Worm (Caenorhabditis elegans) whole organism, L2 larva: ENCODE measurements around the gene hpr-9.

ENCODE experiments used
- C34F6.9 ChIP-seq: fragments of 150-350 bp; optimal IDR thresholded peaks from 2 replicates; lab custom pipeline; 2014; ENCODE audit warnings: missing biosample characterization, missing genetic modification characterization
- F13H6.1 ChIP-seq: sonication (generic microtip); optimal IDR thresholded peaks from 2 replicates; lab custom pipeline; 2016; ENCODE audit warnings: missing genetic modification characterization, missing compliant biosample characterization
- R02D3.7 ChIP-seq: fragments of 150-350 bp; optimal IDR thresholded peaks from 2 replicates; lab custom pipeline; 2014; ENCODE audit warnings: missing biosample characterization, missing genetic modification characterization
- Y55F3AM.14 ChIP-seq: fragments of 200-800 bp; sonication (Bioruptor generic); optimal IDR thresholded peaks from 2 replicates; lab custom pipeline; 2018; ENCODE audit warnings: mild to moderate bottlenecking, missing genetic modification characterization, missing compliant biosample characterization
- alr-1 ChIP-seq: fragments of 150-350 bp; optimal IDR thresholded peaks from 2 replicates; lab custom pipeline; 2014; ENCODE audit warnings: missing biosample characterization, missing genetic modification characterization
- aly-2 ChIP-seq: fragments of 150-350 bp; optimal IDR thresholded peaks from 2 replicates; lab custom pipeline; 2014; ENCODE audit warnings: missing biosample characterization, missing genetic modification characterization
- ama-1 ChIP-seq: fragments of 150-350 bp; optimal IDR thresholded peaks from 2 replicates; lab custom pipeline; 2018; ENCODE audit warnings: inconsistent platforms
- blmp-1 ChIP-seq: sonication (generic microtip); optimal IDR thresholded peaks from 2 replicates; lab custom pipeline; 2017; ENCODE audit warnings: missing genetic modification characterization, mild to moderate bottlenecking, missing compliant biosample characterization, antibody characterized with exemption, moderate library complexity; ENCODE audit not compliant: insufficient read depth
- ceh-16 ChIP-seq: fragments of 150-350 bp; optimal IDR thresholded peaks from 2 replicates; lab custom pipeline; 2014; ENCODE audit warnings: missing biosample characterization, missing genetic modification characterization
- ceh-82 ChIP-seq: fragments of 150-350 bp; optimal IDR thresholded peaks from 2 replicates; lab custom pipeline; 2014; ENCODE audit warnings: missing biosample characterization, missing genetic modification characterization
- crh-2 ChIP-seq: sonication (generic microtip); optimal IDR thresholded peaks from 2 replicates; lab custom pipeline; 2017; ENCODE audit warnings: missing biosample characterization, missing genetic modification characterization
- dmd-4 ChIP-seq: sonication (generic microtip); optimal IDR thresholded peaks from 2 replicates; lab custom pipeline; 2017; ENCODE audit warnings: missing biosample characterization, missing genetic modification characterization
- egl-27 ChIP-seq: sonication (generic microtip); optimal IDR thresholded peaks from 3 replicates; lab custom pipeline; 2017; ENCODE audit warnings: missing biosample characterization, missing genetic modification reagents, missing genetic modification characterization
- elt-1 ChIP-seq: fragments of 150-350 bp; optimal IDR thresholded peaks from 2 replicates; lab custom pipeline; 2014; ENCODE audit warnings: missing biosample characterization, missing genetic modification characterization
- elt-3 ChIP-seq: sonication (generic microtip); optimal IDR thresholded peaks from 2 replicates; lab custom pipeline; 2017; ENCODE audit warnings: missing biosample characterization, missing genetic modification characterization
- fos-1 ChIP-seq: fragments of 150-350 bp; optimal IDR thresholded peaks from 2 replicates; lab custom pipeline; 2014; ENCODE audit warnings: missing biosample characterization, missing genetic modification characterization
- gmeb-1 ChIP-seq: fragments of 150-350 bp; optimal IDR thresholded peaks from 2 replicates; lab custom pipeline; 2014; ENCODE audit warnings: missing biosample characterization, missing genetic modification characterization
- lin-11 ChIP-seq: fragments of 150-350 bp; sonication (generic microtip); optimal IDR thresholded peaks from 2 replicates; lab custom pipeline; 2014; ENCODE audit warnings: missing biosample characterization, missing genetic modification characterization, inconsistent platforms, mixed read lengths
- lin-13 ChIP-seq: fragments of 150-350 bp; optimal IDR thresholded peaks from 2 replicates; lab custom pipeline; 2014; ENCODE audit warnings: missing biosample characterization, missing genetic modification reagents, missing genetic modification characterization
- lsy-2 ChIP-seq, 2 experiments: fragments of 150-350 bp in 1 of 2; sonication (generic microtip) in 1 of 2; optimal IDR thresholded peaks; 2 replicates each; lab custom pipeline; 2014 to 2017; ENCODE audit warnings: missing biosample characterization in 2 of 2, missing genetic modification characterization in 2 of 2
- mab-5 ChIP-seq: fragments of 150-350 bp; optimal IDR thresholded peaks from 2 replicates; lab custom pipeline; 2014; ENCODE audit warnings: missing biosample characterization, missing genetic modification characterization
- mbf-1 ChIP-seq: sonication (generic microtip); optimal IDR thresholded peaks from 2 replicates; lab custom pipeline; 2017; ENCODE audit warnings: missing biosample characterization, missing genetic modification characterization
- nhr-10 ChIP-seq: sonication (generic microtip); optimal IDR thresholded peaks from 2 replicates; lab custom pipeline; 2017; ENCODE audit warnings: missing biosample characterization, missing genetic modification characterization
- nhr-11 ChIP-seq: fragments of 150-350 bp; optimal IDR thresholded peaks from 2 replicates; lab custom pipeline; 2014; ENCODE audit warnings: missing biosample characterization, missing genetic modification characterization
- nhr-12 ChIP-seq: fragments of 150-350 bp; optimal IDR thresholded peaks from 2 replicates; lab custom pipeline; 2014; ENCODE audit warnings: missing biosample characterization, missing genetic modification characterization
- nhr-129 ChIP-seq: fragments of 150-350 bp; optimal IDR thresholded peaks from 2 replicates; lab custom pipeline; 2014; ENCODE audit warnings: missing biosample characterization, missing genetic modification characterization
- nhr-23 ChIP-seq: fragments of 150-350 bp; optimal IDR thresholded peaks from 2 replicates; lab custom pipeline; 2014; ENCODE audit warnings: missing biosample characterization, missing genetic modification reagents, missing genetic modification characterization
- nhr-237 ChIP-seq: fragments of 150-350 bp; optimal IDR thresholded peaks from 2 replicates; lab custom pipeline; 2014; ENCODE audit warnings: missing biosample characterization, missing genetic modification characterization
- nhr-6 ChIP-seq: fragments of 150-350 bp; optimal IDR thresholded peaks from 2 replicates; lab custom pipeline; 2014; ENCODE audit warnings: missing biosample characterization, missing genetic modification characterization
- nhr-77 ChIP-seq: fragments of 150-350 bp; optimal IDR thresholded peaks from 2 replicates; lab custom pipeline; 2014; ENCODE audit warnings: missing biosample characterization, missing genetic modification characterization
- peb-1 ChIP-seq: fragments of 150-350 bp; optimal IDR thresholded peaks from 2 replicates; lab custom pipeline; 2014; ENCODE audit warnings: missing biosample characterization, missing genetic modification characterization
- sem-4 ChIP-seq: fragments of 150-350 bp; optimal IDR thresholded peaks from 2 replicates; lab custom pipeline; 2014; ENCODE audit warnings: missing biosample characterization, missing genetic modification reagents, missing genetic modification characterization
- sma-9 ChIP-seq, 2 experiments: fragments of 150-350 bp in 1 of 2; sonication (generic microtip) in 1 of 2; optimal IDR thresholded peaks; 2 replicates each; lab custom pipeline; 2014 to 2016; ENCODE audit warnings: missing genetic modification characterization in 2 of 2, mild to moderate bottlenecking in 1 of 2, missing biosample characterization in 1 of 2, missing compliant biosample characterization in 1 of 2, missing genetic modification reagents in 1 of 2, moderate library complexity in 1 of 2
- snpc-4 ChIP-seq: fragments of 150-350 bp; optimal IDR thresholded peaks from 2 replicates; lab custom pipeline; 2014; ENCODE audit warnings: missing biosample characterization, missing genetic modification characterization
- unc-55 ChIP-seq: fragments of 150-350 bp; sonication (generic microtip); optimal IDR thresholded peaks from 3 replicates; lab custom pipeline; 2014; ENCODE audit warnings: missing biosample characterization, missing genetic modification reagents, missing genetic modification characterization
- unc-62 ChIP-seq: fragments of 150-350 bp; optimal IDR thresholded peaks from 2 replicates; lab custom pipeline; 2014; ENCODE audit warnings: missing biosample characterization, missing genetic modification reagents, missing genetic modification characterization
- zag-1 ChIP-seq: fragments of 150-350 bp; optimal IDR thresholded peaks from 2 replicates; lab custom pipeline; 2014; ENCODE audit warnings: missing biosample characterization, missing genetic modification characterization
- ztf-1 ChIP-seq: fragments of 200-800 bp; sonication (Bioruptor generic); conservative IDR thresholded peaks from 2 replicates; pipeline ENCODE4 v1.3.6; 2022; ENCODE audit warnings: missing genetic modification characterization, missing compliant biosample characterization
- ztf-4 ChIP-seq: fragments of 150-350 bp; optimal IDR thresholded peaks from 2 replicates; lab custom pipeline; 2014; ENCODE audit warnings: missing biosample characterization, missing genetic modification characterization

hpr-9 gene

ce11 chrIII:10634576-10634975, 13.2 kb downstream of the hpr-9 start:
- no peak for TF ChIP-seq elt-1 (tag; lab: Kevin White, UChicago)
- peak; percentile 17 for TF ChIP-seq zag-1
- peak; percentile 57 for TF ChIP-seq Y55F3AM.14 (GFP tag; lab: Kevin White, UChicago)
- TF ChIP-seq fos-1 (tag; lab: Kevin White, UChicago) = peak; percentile 32
- no peak for TF ChIP-seq snpc-4 (tag; lab: Kevin White, UChicago)

- peak; percentile 41 for TF ChIP-seq sma-9 (GFP tag; optimal IDR thresholded peaks at IDR 0.05; lab: Kevin White, UChicago)
- no peak for TF ChIP-seq sma-9 (tag; optimal IDR thresholded peaks at IDR 0.05; lab: Kevin White, UChicago)
- peak; percentile 44 for TF ChIP-seq blmp-1 (tag; lab: Kevin White, UChicago)
- no peak for TF ChIP-seq elt-3 (tag; lab: Kevin White, UChicago)
- no peak for TF ChIP-seq peb-1 (tag; lab: Kevin White, UChicago)
- no peak for TF ChIP-seq lsy-2 (tag; optimal IDR thresholded peaks at IDR 0.05; lab: Kevin White, UChicago)
- no peak for TF ChIP-seq nhr-6
- TF ChIP-seq gmeb-1 (tag; lab: Kevin White, UChicago) = no peak
- TF ChIP-seq ama-1 = no peak
- TF ChIP-seq R02D3.7 = no peak
- no peak for TF ChIP-seq nhr-23
- peak; percentile 32 for TF ChIP-seq egl-27
- TF ChIP-seq mab-5 (tag; lab: Kevin White, UChicago) = no peak
- no peak for TF ChIP-seq ceh-82 (tag; lab: Kevin White, UChicago)
- no peak for TF ChIP-seq aly-2
- no peak for TF ChIP-seq sem-4 (tag; lab: Kevin White, UChicago)
- TF ChIP-seq fos-1 (tag; lab: Kevin White, UChicago) = peak; percentile 33
- TF ChIP-seq lin-11 (tag; lab: Kevin White, UChicago) = no peak
- TF ChIP-seq nhr-12 (tag; lab: Kevin White, UChicago) = no peak
- peak; percentile 82 for TF ChIP-seq F13H6.1
- peak; percentile 32 for TF ChIP-seq nhr-129 (tag; lab: Kevin White, UChicago)
- no peak for TF ChIP-seq ztf-4 (tag; lab: Kevin White, UChicago)
- no peak for TF ChIP-seq ceh-16
- no peak for TF ChIP-seq snpc-4 (tag; lab: Kevin White, UChicago)
- TF ChIP-seq nhr-77 (tag; lab: Kevin White, UChicago) = no peak
- no peak for TF ChIP-seq C34F6.9 (tag; lab: Kevin White, UChicago)
- TF ChIP-seq unc-55 (GFP tag; lab: Kevin White, UChicago) = no peak
- no peak for TF ChIP-seq ztf-1 (GFP tag; lab: Robert Waterston, UW)
- no peak for TF ChIP-seq nhr-11 (tag; lab: Kevin White, UChicago)
- no peak for TF ChIP-seq lin-13 (GFP tag; lab: Kevin White, UChicago)
Observed at ce11 chrIII:10636493-10637031, 15.2 kb downstream of the hpr-9 start.

- no peak for TF ChIP-seq ceh-82 (tag; lab: Kevin White, UChicago)
- TF ChIP-seq sem-4 (tag; lab: Kevin White, UChicago) = no peak
- no peak for TF ChIP-seq mbf-1 (tag; lab: Kevin White, UChicago)
- no peak for TF ChIP-seq crh-2 (tag; lab: Kevin White, UChicago)
- TF ChIP-seq nhr-237 (tag; lab: Kevin White, UChicago) = no peak
- TF ChIP-seq dmd-4 (tag; lab: Kevin White, UChicago) = no peak
- no peak for TF ChIP-seq unc-62 (GFP tag; lab: Kevin White, UChicago)
- TF ChIP-seq Y55F3AM.14 (GFP tag; lab: Kevin White, UChicago) = no peak
- TF ChIP-seq aly-2 = no peak
- TF ChIP-seq alr-1 (tag; lab: Kevin White, UChicago) = no peak
- TF ChIP-seq nhr-12 (tag; lab: Kevin White, UChicago) = no peak
- TF ChIP-seq lin-13 (GFP tag; lab: Kevin White, UChicago) = no peak
- no peak for TF ChIP-seq F13H6.1
- no peak for TF ChIP-seq nhr-10 (tag; lab: Kevin White, UChicago)
- no peak for TF ChIP-seq fos-1 (tag; lab: Kevin White, UChicago)
- no peak for TF ChIP-seq ztf-1 (GFP tag; lab: Robert Waterston, UW)
- TF ChIP-seq egl-27 = no peak
- no peak for TF ChIP-seq mab-5 (tag; lab: Kevin White, UChicago)
- no peak for TF ChIP-seq R02D3.7
Observed at ce11 chrIII:10637933-10638332, 16.6 kb downstream of the hpr-9 start.
